Fruit fly (Drosophila melanogaster) whole organism, wandering third instar larva: ENCODE measurements around the gene Pde6.

Experiments
- GATAd ChIP-seq: sonication (Bioruptor generic); optimal IDR thresholded peaks from 2 replicates; lab custom pipeline; 2016; ENCODE audit warnings: missing biosample characterization, missing genetic modification characterization
- Mio ChIP-seq: sonication (Bioruptor generic); optimal IDR thresholded peaks from 2 replicates; lab custom pipeline; 2016; ENCODE audit warnings: missing biosample characterization, missing genetic modification characterization
- N ChIP-seq: fragments of >200 bp; optimal IDR thresholded peaks from 2 replicates; lab custom pipeline; 2018; ENCODE audit warnings: missing biosample characterization, missing external identifiers, missing genetic modification characterization
- OdsH ChIP-seq: fragments of 200-800 bp; sonication (Bioruptor generic); optimal IDR thresholded peaks from 2 replicates; lab custom pipeline; 2016; ENCODE audit warnings: missing biosample characterization, mild to moderate bottlenecking, missing genetic modification characterization
- Sp1 ChIP-seq: fragments of 200-800 bp; sonication (Bioruptor generic); optimal IDR thresholded peaks from 3 replicates; lab custom pipeline; 2019; ENCODE audit warnings: missing biosample characterization, mild to moderate bottlenecking, missing genetic modification characterization, moderate library complexity
- brk ChIP-seq: fragments of 200-800 bp; sonication (Bioruptor generic); optimal IDR thresholded peaks from 2 replicates; lab custom pipeline; 2016; ENCODE audit warnings: missing biosample characterization, mild to moderate bottlenecking, missing genetic modification characterization
- h ChIP-seq: fragments of 200-800 bp; sonication (Bioruptor generic); optimal IDR thresholded peaks from 3 replicates; lab custom pipeline; 2016; ENCODE audit warnings: missing biosample characterization, mild to moderate bottlenecking, missing genetic modification characterization
- lola ChIP-seq: fragments of >200 bp; optimal IDR thresholded peaks from 2 replicates; lab custom pipeline; 2017; ENCODE audit warnings: missing biosample characterization, missing genetic modification characterization
- pan ChIP-seq: fragments of >200 bp; optimal IDR thresholded peaks from 2 replicates; lab custom pipeline; 2017
- rgr ChIP-seq: fragments of 200-800 bp; sonication (Bioruptor generic); optimal IDR thresholded peaks from 3 replicates; lab custom pipeline; 2016; ENCODE audit warnings: missing biosample characterization, mild to moderate bottlenecking, missing genetic modification characterization
- sv ChIP-seq: fragments of 200-800 bp; sonication (Bioruptor generic); optimal IDR thresholded peaks from 3 replicates; lab custom pipeline; 2016; ENCODE audit warnings: missing biosample characterization, missing genetic modification characterization

DNA sequence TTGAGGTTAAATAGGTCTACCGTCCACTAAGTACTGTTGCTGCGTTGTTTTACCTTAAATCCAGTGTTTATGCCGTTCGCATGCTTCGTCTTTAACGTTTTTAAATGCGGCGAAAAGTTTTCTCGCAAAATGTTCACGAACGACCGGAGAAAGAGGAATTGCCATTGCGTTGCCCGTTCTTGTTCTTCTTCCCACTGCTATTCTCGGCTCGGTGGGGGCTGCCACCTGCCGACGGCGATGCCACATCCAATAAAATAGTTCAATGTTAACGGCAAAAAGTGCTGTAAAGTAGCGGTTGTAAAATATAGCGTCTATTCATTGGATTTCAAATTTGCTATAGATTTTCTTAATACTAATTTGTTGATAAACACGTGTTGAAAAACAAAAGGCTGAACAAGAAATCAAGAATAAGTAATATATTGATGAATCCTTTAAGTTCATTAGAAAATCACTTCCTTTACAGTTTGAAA, 17.6 kb upstream of the Pde6 start, which contains the start of gene CG7987:
- TF ChIP-seq h (GFP tag; lab: Kevin White, UChicago): peak; percentile 36
- no peak for TF ChIP-seq lola (GFP tag; lab: Kevin White, UChicago)
- TF ChIP-seq N (GFP tag; lab: Kevin White, UChicago): no peak
- TF ChIP-seq Sp1 (GFP tag; lab: Kevin White, UChicago): no peak
- TF ChIP-seq OdsH: no peak
- no peak for TF ChIP-seq brk (GFP tag; lab: Kevin White, UChicago)
- no peak for TF ChIP-seq sv (GFP tag; lab: Kevin White, UChicago)
- TF ChIP-seq pan (lab: Kevin White, UChicago): no peak
- TF ChIP-seq Mio (GFP tag; lab: Kevin White, UChicago): no peak
- TF ChIP-seq GATAd (GFP tag; lab: Kevin White, UChicago): no peak
- peak; percentile 27 for TF ChIP-seq rgr (GFP tag; lab: Kevin White, UChicago)
